Fruit fly (Drosophila melanogaster) whole organism, embryonic: ENCODE results near the gene mei-P26.

Source experiments
- Atf3 ChIP-seq: fragments of 200-800 bp; sonication (Bioruptor generic); optimal IDR thresholded peaks from 3 replicates; lab custom pipeline; 2016; ENCODE audit warnings: missing biosample characterization, missing genetic modification characterization
- CG10147 ChIP-seq: fragments of 200-800 bp; sonication (Bioruptor generic); optimal IDR thresholded peaks from 2 replicates; lab custom pipeline; 2019; ENCODE audit warnings: missing biosample characterization, mild to moderate bottlenecking, missing genetic modification characterization, moderate library complexity
- CG10431 ChIP-seq: fragments of 200-800 bp; sonication (Bioruptor generic); optimal IDR thresholded peaks from 3 replicates; lab custom pipeline; 2018; ENCODE audit warnings: missing biosample characterization, mild to moderate bottlenecking, missing genetic modification characterization
- CG11696 ChIP-seq: fragments of 200-800 bp; sonication (Bioruptor generic); IDR thresholded peaks from 2 replicates; pipeline ENCODE4 v1.3.6; 2022; ENCODE audit warnings: missing biosample characterization, missing genetic modification characterization
- CG12942 ChIP-seq: fragments of 200-800 bp; sonication (Bioruptor generic); optimal IDR thresholded peaks from 3 replicates; lab custom pipeline; 2016; ENCODE audit warnings: missing biosample characterization, missing genetic modification characterization
- CG14050 ChIP-seq: fragments of 200-800 bp; sonication (Bioruptor generic); IDR thresholded peaks from 3 replicates; pipeline ENCODE4 v1.3.6; 2022; ENCODE audit warnings: missing biosample characterization, missing genetic modification characterization
- CG15011 ChIP-seq: fragments of 200-800 bp; sonication (Bioruptor generic); optimal IDR thresholded peaks from 3 replicates; lab custom pipeline; 2018; ENCODE audit warnings: missing biosample characterization, mild to moderate bottlenecking, missing genetic modification characterization
- CG15479 ChIP-seq: fragments of 200-800 bp; sonication (Bioruptor generic); optimal IDR thresholded peaks from 3 replicates; lab custom pipeline; 2019; ENCODE audit warnings: missing biosample characterization, mild to moderate bottlenecking, missing genetic modification characterization, moderate library complexity
- CG16815 ChIP-seq: fragments of 200-800 bp; sonication (Bioruptor generic); optimal IDR thresholded peaks from 3 replicates; lab custom pipeline; 2017; ENCODE audit warnings: missing biosample characterization, mild to moderate bottlenecking, missing genetic modification characterization
- CG17912 ChIP-seq: fragments of 200-800 bp; sonication (Bioruptor generic); optimal IDR thresholded peaks from 2 replicates; lab custom pipeline; 2018; ENCODE audit warnings: missing biosample characterization, mild to moderate bottlenecking, missing genetic modification characterization
- CG18476 ChIP-seq: fragments of 200-800 bp; sonication (Bioruptor generic); optimal IDR thresholded peaks from 2 replicates; lab custom pipeline; 2016; ENCODE audit warnings: missing biosample characterization, mild to moderate bottlenecking, missing genetic modification characterization
- CG2120 ChIP-seq: fragments of 200-800 bp; sonication (Bioruptor generic); optimal IDR thresholded peaks from 3 replicates; lab custom pipeline; 2016; ENCODE audit warnings: missing biosample characterization, missing genetic modification characterization
- CG2202 ChIP-seq: fragments of 200-800 bp; sonication (Bioruptor generic); optimal IDR thresholded peaks from 2 replicates; lab custom pipeline; 2018; ENCODE audit warnings: missing biosample characterization, mild to moderate bottlenecking, missing genetic modification characterization
- CG32532 ChIP-seq: fragments of 200-800 bp; sonication (Bioruptor generic); IDR thresholded peaks from 2 replicates; pipeline ENCODE4 v1.3.6; 2022; ENCODE audit warnings: missing biosample characterization, missing genetic modification characterization
- CG5953 ChIP-seq: fragments of 200-800 bp; sonication (Bioruptor generic); IDR thresholded peaks from 2 replicates; pipeline ENCODE4 v1.3.6; 2022; ENCODE audit warnings: missing biosample characterization, missing genetic modification characterization
- CG6765 ChIP-seq: fragments of 200-800 bp; sonication (Bioruptor generic); optimal IDR thresholded peaks from 3 replicates; lab custom pipeline; 2017; ENCODE audit warnings: missing biosample characterization, mild to moderate bottlenecking, missing genetic modification characterization
- CG6791 ChIP-seq: fragments of 200-800 bp; sonication (Bioruptor generic); IDR thresholded peaks from 3 replicates; pipeline ENCODE4 v1.3.6; 2022; ENCODE audit warnings: missing biosample characterization, missing genetic modification characterization; ENCODE audit not compliant: partially characterized antibody
- CG7786 ChIP-seq: fragments of 200-800 bp; sonication (Bioruptor generic); optimal IDR thresholded peaks from 2 replicates; lab custom pipeline; 2016; ENCODE audit warnings: missing biosample characterization, missing genetic modification characterization
- CG7963 ChIP-seq: fragments of 200-800 bp; sonication (Bioruptor generic); IDR thresholded peaks from 3 replicates; pipeline ENCODE4 v1.3.6; 2022; ENCODE audit warnings: missing biosample characterization, missing genetic modification characterization; ENCODE audit not compliant: partially characterized antibody
- CG9727 ChIP-seq: fragments of 200-800 bp; sonication (Bioruptor generic); optimal IDR thresholded peaks from 3 replicates; lab custom pipeline; 2017; ENCODE audit warnings: missing biosample characterization, mild to moderate bottlenecking, missing genetic modification characterization
- CG9932 ChIP-seq: fragments of 200-800 bp; sonication (Bioruptor generic); IDR thresholded peaks from 2 replicates; pipeline ENCODE4 v1.3.6; 2022; ENCODE audit warnings: missing biosample characterization, missing genetic modification characterization
- CkIIα-i1 ChIP-seq: fragments of 200-800 bp; sonication (Bioruptor generic); IDR thresholded peaks from 2 replicates; pipeline ENCODE4 v1.3.6; 2022; ENCODE audit warnings: missing biosample characterization, missing genetic modification characterization
- Drgx ChIP-seq: fragments of 200-800 bp; sonication (Bioruptor generic); IDR thresholded peaks from 2 replicates; pipeline ENCODE4 v1.3.6; 2022; ENCODE audit warnings: missing biosample characterization, missing genetic modification characterization
- Ets65A ChIP-seq: fragments of 200-800 bp; sonication (Bioruptor generic); peaks from one replicate; lab custom pipeline; 2016; ENCODE audit warnings: missing biosample characterization, missing genetic modification characterization
- HHEX ChIP-seq: fragments of 200-800 bp; sonication (Bioruptor generic); optimal IDR thresholded peaks from 3 replicates; lab custom pipeline; 2017; ENCODE audit warnings: missing biosample characterization, mild to moderate bottlenecking, missing genetic modification characterization, missing genetic modification reagents
- NC2β ChIP-seq: fragments of 200-800 bp; sonication (Bioruptor generic); optimal IDR thresholded peaks from 2 replicates; lab custom pipeline; 2016; ENCODE audit warnings: missing biosample characterization, missing genetic modification characterization
- Oli ChIP-seq: fragments of 200-800 bp; sonication (Bioruptor generic); optimal IDR thresholded peaks from 2 replicates; lab custom pipeline; 2018; ENCODE audit warnings: missing biosample characterization, mild to moderate bottlenecking, missing genetic modification characterization, moderate library complexity
- Opbp ChIP-seq: fragments of 200-800 bp; sonication (Bioruptor generic); IDR thresholded peaks from 3 replicates; pipeline ENCODE4 v1.3.6; 2022; ENCODE audit warnings: missing biosample characterization, missing genetic modification characterization; ENCODE audit not compliant: partially characterized antibody
- Ptx1 ChIP-seq: fragments of 200-800 bp; sonication (Bioruptor generic); IDR thresholded peaks from 2 replicates; pipeline ENCODE4 v1.3.6; 2022; ENCODE audit warnings: missing biosample characterization, missing genetic modification characterization
- Usf ChIP-seq: fragments of 200-800 bp; sonication (Bioruptor generic); optimal IDR thresholded peaks from 2 replicates; lab custom pipeline; 2017; ENCODE audit warnings: missing genotype, missing biosample characterization, missing genetic modification characterization
- Xbp1 ChIP-seq: fragments of 200-800 bp; sonication (Bioruptor generic); optimal IDR thresholded peaks from 3 replicates; lab custom pipeline; 2016; ENCODE audit warnings: missing biosample characterization, mild to moderate bottlenecking, missing genetic modification characterization
- al ChIP-seq: fragments of 200-800 bp; sonication (Bioruptor generic); IDR thresholded peaks from 2 replicates; pipeline ENCODE4 v1.3.6; 2022; ENCODE audit warnings: missing biosample characterization, missing genetic modification characterization
- ase ChIP-seq: fragments of 200-800 bp; sonication (Bioruptor generic); IDR thresholded peaks from 3 replicates; pipeline ENCODE4 v1.3.6; 2022; ENCODE audit warnings: missing biosample characterization, missing genetic modification characterization
- az2 ChIP-seq: fragments of 200-800 bp; sonication (Bioruptor generic); optimal IDR thresholded peaks from 3 replicates; lab custom pipeline; 2016; ENCODE audit warnings: missing biosample characterization, missing genetic modification characterization
- chinmo ChIP-seq: fragments of 200-800 bp; sonication (Bioruptor generic); IDR thresholded peaks from 4 replicates; pipeline ENCODE4 v1.3.6; 2022; ENCODE audit warnings: missing biosample characterization, missing genetic modification characterization; ENCODE audit not compliant: partially characterized antibody
- corto ChIP-seq: fragments of 200-800 bp; sonication (Bioruptor generic); optimal IDR thresholded peaks from 2 replicates; lab custom pipeline; 2016; ENCODE audit warnings: missing biosample characterization, mild to moderate bottlenecking, missing genetic modification characterization, moderate library complexity
- dmrt99B ChIP-seq: fragments of 200-800 bp; sonication (Bioruptor generic); optimal IDR thresholded peaks from 2 replicates; lab custom pipeline; 2018; ENCODE audit warnings: missing biosample characterization, mild to moderate bottlenecking, missing genetic modification characterization, moderate library complexity
- ewg ChIP-seq: fragments of 200-800 bp; sonication (Bioruptor generic); optimal IDR thresholded peaks from 3 replicates; lab custom pipeline; 2017; ENCODE audit warnings: mild to moderate bottlenecking, missing biosample characterization, missing genetic modification reagents, missing genetic modification characterization
- fd3F ChIP-seq: fragments of 200-800 bp; sonication (Bioruptor generic); optimal IDR thresholded peaks from 2 replicates; lab custom pipeline; 2018; ENCODE audit warnings: missing biosample characterization, mild to moderate bottlenecking, missing genetic modification characterization, moderate library complexity
- grau ChIP-seq: fragments of 200-800 bp; optimal IDR thresholded peaks from 3 replicates; lab custom pipeline; 2019; ENCODE audit warnings: missing biosample characterization, mild to moderate bottlenecking, missing genetic modification characterization, moderate library complexity
- hb ChIP-seq: fragments of 200-800 bp; sonication (Bioruptor generic); IDR thresholded peaks from 3 replicates; pipeline ENCODE4 v1.3.6; 2022; ENCODE audit warnings: missing biosample characterization, missing genetic modification characterization; ENCODE audit not compliant: partially characterized antibody
- insv ChIP-seq, 2 experiments: fragments of 200-800 bp; sonication (Bioruptor generic); optimal IDR thresholded peaks; 3 replicates each; lab custom pipeline; 2016 to 2018; ENCODE audit warnings: missing biosample characterization in 2 of 2, missing genetic modification characterization in 2 of 2
- nerfin-1 ChIP-seq: fragments of 200-800 bp; sonication (Bioruptor generic); optimal IDR thresholded peaks from 3 replicates; lab custom pipeline; 2019; ENCODE audit warnings: missing biosample characterization, mild to moderate bottlenecking, missing genetic modification characterization, moderate library complexity
- prd ChIP-seq, 3 experiments: fragments of >200 bp in 2 of 3; fragments of 200-800 bp in 1 of 3; sonication (Bioruptor generic) in 1 of 3; optimal IDR thresholded peaks in 2 of 3; IDR thresholded peaks in 1 of 3; 2 replicates in 2 of 3; 3 replicates in 1 of 3; pipeline versions ENCODE4 v1.3.6 to Lab custom; 2017 to 2022; ENCODE audit warnings: missing biosample characterization in 1 of 3, missing genetic modification characterization in 1 of 3
- ro ChIP-seq: fragments of 200-800 bp; sonication (Bioruptor generic); IDR thresholded peaks from 2 replicates; pipeline ENCODE4 v1.3.6; 2022; ENCODE audit warnings: missing biosample characterization, missing genetic modification characterization
- ssp ChIP-seq: fragments of 200-800 bp; sonication (Bioruptor generic); IDR thresholded peaks from 2 replicates; pipeline ENCODE4 v1.3.6; 2022; ENCODE audit warnings: missing biosample characterization, missing genetic modification characterization
- tup ChIP-seq: fragments of 200-800 bp; sonication (Bioruptor generic); optimal IDR thresholded peaks from 2 replicates; lab custom pipeline; 2016; ENCODE audit warnings: missing biosample characterization, mild to moderate bottlenecking, missing genetic modification characterization, moderate library complexity
- usp ChIP-seq: fragments of >200 bp; optimal IDR thresholded peaks from 2 replicates; lab custom pipeline; 2017; ENCODE audit warnings: missing biosample characterization, missing genetic modification characterization
- vnd ChIP-seq: fragments of 200-800 bp; sonication (Bioruptor generic); IDR thresholded peaks from 3 replicates; pipeline ENCODE4 v1.3.6; 2022; ENCODE audit warnings: missing biosample characterization, missing genetic modification characterization; ENCODE audit not compliant: partially characterized antibody
- zen ChIP-seq: fragments of 200-800 bp; sonication (Bioruptor generic); optimal IDR thresholded peaks from 3 replicates; lab custom pipeline; 2018; ENCODE audit warnings: missing biosample characterization, mild to moderate bottlenecking, missing genetic modification characterization, moderate library complexity

Gene mei-P26

dm6 chrX:9142224-9142802 is 20.7 kb upstream of the mei-P26 start, which contains the start of gene CG7065 (continued):
- TF ChIP-seq CG17912 (GFP tag; lab: Kevin White, UChicago) (no peak), CG14050 (GFP tag; lab: Robert Waterston, UW) (no peak), CG15011 (no peak), CG11696 (GFP tag; lab: Robert Waterston, UW) (no peak), Atf3 (no peak), CG32532 (no peak), nerfin-1 (tag; lab: Kevin White, UChicago) (no peak), Drgx (GFP tag; lab: Robert Waterston, UW) (no peak), NC2β (GFP tag; lab: Kevin White, UChicago) (no peak), CG6791 (GFP tag; lab: Robert Waterston, UW) (peak; percentile 50; the same call in 2 of the 3 replicates), CG6765 (no peak), ase (GFP tag; lab: Robert Waterston, UW) (no peak), CG9727 (GFP tag; lab: Kevin White, UChicago) (no peak), CG10431 (GFP tag; lab: Kevin White, UChicago) (no peak), CG5953 (GFP tag; lab: Robert Waterston, UW) (no peak), az2 (GFP tag; lab: Kevin White, UChicago) (no peak), Xbp1 (GFP tag; lab: Kevin White, UChicago) (no peak), Oli (tag; lab: Kevin White, UChicago) (no peak), Opbp (peak; percentile 55; the same call in 2 of the 3 replicates), prd (optimal IDR thresholded peaks at IDR 0.05; lab: Kevin White, UChicago) (no peak), prd (GFP tag; IDR thresholded peaks at IDR 0.05; lab: Robert Waterston, UW) (no peak), CG2202 (tag; lab: Kevin White, UChicago) (no peak), CG15479 (GFP tag; lab: Kevin White, UChicago) (no peak), CG9932 (GFP tag; lab: Robert Waterston, UW) (no peak), CG7786 (GFP tag; lab: Kevin White, UChicago) (no peak), usp (GFP tag; lab: Kevin White, UChicago) (no peak), Ptx1 (GFP tag; lab: Robert Waterston, UW) (no peak), corto (GFP tag; lab: Kevin White, UChicago) (no peak), ssp (GFP tag; lab: Robert Waterston, UW) (peak; percentile 57), al (GFP tag; lab: Robert Waterston, UW) (no peak), vnd (GFP tag; lab: Robert Waterston, UW) (peak; percentile 67), Usf (GFP tag; lab: Kevin White, UChicago) (no peak), CG12942 (GFP tag; lab: Kevin White, UChicago) (no peak), CG10147 (no peak), dmrt99B (no peak), insv (GFP tag; optimal IDR thresholded peaks at IDR 0.05; lab: Kevin White, UChicago) (no peak), fd3F (GFP tag; lab: Kevin White, UChicago) (no peak), CkIIα-i1 (GFP tag; lab: Robert Waterston, UW) (no peak), CG18476 (GFP tag; lab: Kevin White, UChicago) (no peak), hb (GFP tag; lab: Robert Waterston, UW) (peak; percentile 47; the same call in 2 of the 3 replicates), CG16815 (GFP tag; lab: Kevin White, UChicago) (no peak), Ets65A (GFP tag; lab: Kevin White, UChicago) (no peak), CG2120 (GFP tag; lab: Kevin White, UChicago) (no peak), tup (GFP tag; lab: Kevin White, UChicago) (no peak), ewg (GFP tag; lab: Kevin White, UChicago) (no peak), ro (no peak), chinmo (GFP tag; lab: Robert Waterston, UW) (peak; percentile 48; the same call in 1 of the 4 replicates), grau (tag; lab: Kevin White, UChicago) (no peak), HHEX (no peak), CG7963 (GFP tag; lab: Robert Waterston, UW) (no peak), zen (tag; lab: Kevin White, UChicago) (no peak)
